Fruit fly (Drosophila melanogaster): Measurements from ENCODE around the gene CG8086.
A peak's percentile ranks its signal among the peaks of the same experiment; 100 is the strongest.

DNA sequence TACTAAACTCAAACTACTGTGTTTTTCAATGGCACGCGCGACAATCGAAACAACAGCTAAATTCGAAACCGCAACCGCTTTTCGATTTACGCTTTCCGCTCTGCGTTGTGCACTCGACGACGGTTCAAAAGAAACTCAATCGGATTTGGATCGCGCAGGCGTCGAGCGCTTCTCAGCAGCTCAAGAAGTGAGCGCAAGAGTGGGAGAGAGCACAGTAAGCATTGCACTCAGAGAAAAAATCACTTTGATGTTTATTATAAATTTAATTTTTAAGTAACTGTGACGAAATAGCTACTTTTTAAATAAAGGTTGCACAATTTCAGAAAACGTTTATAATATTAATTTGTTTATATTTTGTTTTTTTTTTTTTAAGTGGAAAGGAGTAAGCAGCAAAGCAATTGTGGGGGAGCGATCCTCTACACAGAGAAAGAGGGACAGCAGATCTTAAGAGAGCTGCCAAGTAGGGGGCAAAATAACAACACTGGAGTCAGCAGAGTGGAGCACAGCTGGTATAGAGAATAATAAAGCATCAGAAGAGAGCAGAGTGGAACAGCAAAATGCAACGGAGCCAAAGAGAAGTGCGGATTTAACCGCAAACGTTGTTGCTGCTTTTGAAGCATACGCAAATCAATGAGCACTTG lies 20.4 kb upstream of the CG8086 start:
- TF ChIP-seq MESR4 (GFP tag; optimal IDR thresholded peaks at IDR 0.05) (peak; percentile 57), inv (GFP tag; IDR thresholded peaks at IDR 0.05; ENCODE audit: partially characterized antibody) (no peak), CG12104 (GFP tag; optimal IDR thresholded peaks at IDR 0.05) (peak; percentile 98), gsb-n (tag; optimal IDR thresholded peaks at IDR 0.05) (peak; percentile 99), zfh2 (GFP tag; optimal IDR thresholded peaks at IDR 0.05) (peak; percentile 67), tll (GFP tag; optimal IDR thresholded peaks at IDR 0.05) (peak in 1 of 2 experiments; percentile 18), dm (GFP tag; optimal IDR thresholded peaks at IDR 0.05) (peak; percentile 83), CG3407 (GFP tag; optimal IDR thresholded peaks at IDR 0.05) (peak; percentile 98), bcd (GFP tag; optimal IDR thresholded peaks at IDR 0.05) (peak; percentile 97), grn (GFP tag; optimal IDR thresholded peaks at IDR 0.05) (peak; percentile 86), ERR (GFP tag; optimal IDR thresholded peaks at IDR 0.05) (peak; percentile 82), Side (GFP tag; optimal IDR thresholded peaks at IDR 0.05) (peak; percentile 92)

All from whole organism, embryonic.